Worm (Caenorhabditis elegans) whole organism, mixed stage, embryonic: ENCODE data around the gene msp-50.
"Not testable (repeated sequence)": the region's sequence is repeated elsewhere in the genome, so short reads cannot be mapped to it uniquely, and the experiment has no call there.

Experiments used
- M03D4.4 ChIP-seq: sonication (generic microtip); optimal IDR thresholded peaks from 2 replicates; lab custom pipeline; 2017; ENCODE audit warnings: mild to moderate bottlenecking, missing genetic modification characterization, missing compliant biosample characterization
- bed-3 ChIP-seq: fragments of 200-800 bp; sonication (Bioruptor generic); optimal IDR thresholded peaks from 3 replicates; lab custom pipeline; 2018; ENCODE audit warnings: mild to moderate bottlenecking, missing genetic modification characterization, moderate library complexity, missing compliant biosample characterization
- blmp-1 ChIP-seq: fragments of 150-350 bp; optimal IDR thresholded peaks from 2 replicates; lab custom pipeline; 2014; ENCODE audit warnings: missing biosample characterization, missing genetic modification characterization
- ceh-39 ChIP-seq: fragments of 150-350 bp; optimal IDR thresholded peaks from 2 replicates; lab custom pipeline; 2014; ENCODE audit warnings: missing biosample characterization, missing genetic modification characterization
- ceh-43 ChIP-seq: fragments of 200-800 bp; sonication (Bioruptor generic); optimal IDR thresholded peaks from 2 replicates; lab custom pipeline; 2018; ENCODE audit warnings: mild to moderate bottlenecking, missing genetic modification characterization, moderate library complexity, missing compliant biosample characterization
- ceh-83 ChIP-seq: fragments of 200-800 bp; sonication (Bioruptor generic); optimal IDR thresholded peaks from 2 replicates; lab custom pipeline; 2018; ENCODE audit warnings: mild to moderate bottlenecking, missing genetic modification characterization, missing compliant biosample characterization
- ces-1 ChIP-seq: fragments of 150-350 bp; optimal IDR thresholded peaks from 2 replicates; lab custom pipeline; 2014; ENCODE audit warnings: missing biosample characterization, missing genetic modification reagents, missing genetic modification characterization
- cnd-1 ChIP-seq: fragments of 200-800 bp; sonication (Bioruptor generic); optimal IDR thresholded peaks from 2 replicates; lab custom pipeline; 2018; ENCODE audit warnings: mild to moderate bottlenecking, missing genetic modification characterization, missing compliant biosample characterization
- drap-1 ChIP-seq: fragments of 200-800 bp; sonication (Bioruptor generic); optimal IDR thresholded peaks from 3 replicates; lab custom pipeline; 2018; ENCODE audit warnings: mild to moderate bottlenecking, missing genetic modification characterization, missing compliant biosample characterization
- elt-1 ChIP-seq: sonication (generic microtip); optimal IDR thresholded peaks from 2 replicates; lab custom pipeline; 2017; ENCODE audit warnings: missing genetic modification characterization, mild to moderate bottlenecking, missing compliant biosample characterization, antibody characterized with exemption, moderate library complexity, borderline replicate concordance; ENCODE audit not compliant: insufficient read depth
- elt-3 ChIP-seq: fragments of 150-350 bp; optimal IDR thresholded peaks from 2 replicates; lab custom pipeline; 2014; ENCODE audit warnings: missing biosample characterization, missing genetic modification characterization
- flh-1 ChIP-seq: fragments of 200-800 bp; sonication (Bioruptor generic); optimal IDR thresholded peaks from 2 replicates; lab custom pipeline; 2018; ENCODE audit warnings: mild to moderate bottlenecking, missing genetic modification characterization, moderate library complexity, missing compliant biosample characterization
- ham-2 ChIP-seq: fragments of 200-800 bp; sonication (Bioruptor generic); optimal IDR thresholded peaks from 2 replicates; lab custom pipeline; 2018; ENCODE audit warnings: mild to moderate bottlenecking, missing genetic modification characterization, missing compliant biosample characterization
- hlh-1 ChIP-seq: fragments of 150-350 bp; optimal IDR thresholded peaks from 2 replicates; lab custom pipeline; 2014; ENCODE audit warnings: missing biosample characterization, missing genetic modification reagents, missing genetic modification characterization
- lin-32 ChIP-seq: fragments of 200-800 bp; sonication (Bioruptor generic); optimal IDR thresholded peaks from 2 replicates; lab custom pipeline; 2018; ENCODE audit warnings: mild to moderate bottlenecking, missing genetic modification characterization, missing compliant biosample characterization
- lsy-2 ChIP-seq: fragments of 150-350 bp; optimal IDR thresholded peaks from 2 replicates; lab custom pipeline; 2014; ENCODE audit warnings: missing biosample characterization, missing genetic modification characterization
- mab-5 ChIP-seq: fragments of 150-350 bp; optimal IDR thresholded peaks from 2 replicates; lab custom pipeline; 2014; ENCODE audit warnings: missing biosample characterization, missing genetic modification characterization
- mep-1 ChIP-seq: fragments of 150-350 bp; optimal IDR thresholded peaks from 2 replicates; lab custom pipeline; 2017; ENCODE audit warnings: missing biosample characterization, missing genetic modification reagents, missing genetic modification characterization, inconsistent platforms
- mls-2 ChIP-seq: sonication (generic microtip); optimal IDR thresholded peaks from 2 replicates; lab custom pipeline; 2016; ENCODE audit warnings: mild to moderate bottlenecking, missing genetic modification characterization, moderate library complexity, missing compliant biosample characterization
- nhr-12 ChIP-seq: fragments of 150-350 bp; optimal IDR thresholded peaks from 2 replicates; lab custom pipeline; 2014; ENCODE audit warnings: missing biosample characterization, missing genetic modification characterization
- nhr-2 ChIP-seq: fragments of 150-350 bp; optimal IDR thresholded peaks from 2 replicates; lab custom pipeline; 2014; ENCODE audit warnings: missing biosample characterization, missing genetic modification characterization
- nhr-237 ChIP-seq: fragments of 150-350 bp; optimal IDR thresholded peaks from 2 replicates; lab custom pipeline; 2014; ENCODE audit warnings: missing biosample characterization, missing genetic modification characterization
- nhr-28 ChIP-seq: fragments of 150-350 bp; optimal IDR thresholded peaks from 2 replicates; lab custom pipeline; 2014; ENCODE audit warnings: missing biosample characterization, missing genetic modification characterization
- nhr-76 ChIP-seq: sonication (generic microtip); optimal IDR thresholded peaks from 2 replicates; lab custom pipeline; 2017; ENCODE audit warnings: missing biosample characterization, missing genetic modification characterization
- sem-2 ChIP-seq: fragments of 200-800 bp; sonication (Bioruptor generic); optimal IDR thresholded peaks from 2 replicates; lab custom pipeline; 2018; ENCODE audit warnings: mild to moderate bottlenecking, missing genetic modification characterization, missing compliant biosample characterization
- snpc-4 ChIP-seq: fragments of 150-350 bp; optimal IDR thresholded peaks from 2 replicates; lab custom pipeline; 2014; ENCODE audit warnings: missing biosample characterization, missing genetic modification characterization
- tbx-8 ChIP-seq: fragments of 200-800 bp; sonication (Bioruptor generic); optimal IDR thresholded peaks from 2 replicates; lab custom pipeline; 2018; ENCODE audit warnings: mild to moderate bottlenecking, missing genetic modification characterization, moderate library complexity, missing compliant biosample characterization
- unc-120 ChIP-seq: sonication (generic microtip); optimal IDR thresholded peaks from 2 replicates; lab custom pipeline; 2017; ENCODE audit warnings: missing genetic modification characterization, missing compliant biosample characterization; ENCODE audit not compliant: poor library complexity, severe bottlenecking
- unc-39 ChIP-seq: fragments of 150-350 bp; optimal IDR thresholded peaks from 2 replicates; lab custom pipeline; 2014; ENCODE audit warnings: missing biosample characterization, missing genetic modification characterization
- unc-62 ChIP-seq: fragments of 150-350 bp; optimal IDR thresholded peaks from 2 replicates; lab custom pipeline; 2014; ENCODE audit warnings: missing biosample characterization, missing genetic modification reagents, missing genetic modification characterization
- zip-8 ChIP-seq: fragments of 150-350 bp; optimal IDR thresholded peaks from 2 replicates; lab custom pipeline; 2014; ENCODE audit warnings: missing biosample characterization, missing genetic modification characterization
- ztf-11 ChIP-seq: fragments of 150-350 bp; optimal IDR thresholded peaks from 2 replicates; lab custom pipeline; 2014; ENCODE audit warnings: missing biosample characterization, missing genetic modification characterization

msp-50 gene

ce11 chrII:5158774-5159173 is 40.8 kb upstream of the msp-50 start, which contains the start of gene F58A6.9:
TSS of gene F58A6.9 (minus strand) at chrII:5158874.
- not testable (repeated sequence) for TF ChIP-seq blmp-1, ceh-39, zip-8 (tag; lab: Kevin White, UChicago)
- TF ChIP-seq, all 35 proteins: peak for 0; not testable (repeated sequence) for 35

- TF ChIP-seq mab-5 (no peak), M03D4.4 (tag; lab: Kevin White, UChicago) (no peak), nhr-12 (tag; lab: Kevin White, UChicago) (no peak), ces-1 (no peak), unc-120 (tag; lab: Kevin White, UChicago) (no peak), zip-8 (tag; lab: Kevin White, UChicago) (no peak), flh-1 (no peak), nhr-2 (tag; lab: Kevin White, UChicago) (no peak), drap-1 (GFP tag; lab: Kevin White, UChicago) (no peak), nhr-237 (tag; lab: Kevin White, UChicago) (no peak), nhr-76 (tag; lab: Kevin White, UChicago) (no peak), blmp-1 (tag; lab: Kevin White, UChicago) (no peak), elt-3 (no peak)
Measured at ce11 chrII:5161102-5161501, 38.5 kb upstream of the msp-50 start, which contains the start of gene C27D6.11. TSS of gene C27D6.11 (minus strand) at chrII:5161202.

ce11 chrII:5163283-5163682 is 36.3 kb upstream of the msp-50 start, which contains the start of gene srb-5:
TSS of gene srb-5 (minus strand) at chrII:5163383.
- TF ChIP-seq flh-1 (no peak), mep-1 (no peak)

ce11 chrII:5166738-5167137 is 32.9 kb upstream of the msp-50 start, which contains the start of gene srb-3:
TSS of gene srb-3 (minus strand) at chrII:5166838.
- no peak for TF ChIP-seq unc-120 (tag; lab: Kevin White, UChicago)
- no peak for TF ChIP-seq unc-39 (tag; lab: Kevin White, UChicago)
- no peak for TF ChIP-seq lin-32
- TF ChIP-seq sem-2 (GFP tag; lab: Kevin White, UChicago), result no peak
- TF ChIP-seq nhr-237 (tag; lab: Kevin White, UChicago), result no peak
- TF ChIP-seq, all 35 proteins: peak for 0

ce11 chrII:5170932-5171331 is 28.7 kb upstream of the msp-50 start, which contains the start of gene srb-1:
TSS of gene srb-1 (minus strand) at chrII:5171032.
- TF ChIP-seq bed-3, result no peak

- no peak for TF ChIP-seq ceh-39 (tag; lab: Kevin White, UChicago)
- TF ChIP-seq blmp-1 (tag; lab: Kevin White, UChicago), result no peak
- no peak for TF ChIP-seq unc-120 (tag; lab: Kevin White, UChicago)
- no peak for TF ChIP-seq nhr-2 (tag; lab: Kevin White, UChicago)
- no peak for TF ChIP-seq bed-3
- TF ChIP-seq lin-32, result no peak
- no peak for TF ChIP-seq unc-39 (tag; lab: Kevin White, UChicago)
- TF ChIP-seq sem-2 (GFP tag; lab: Kevin White, UChicago), result no peak
- TF ChIP-seq tbx-8 (GFP tag; lab: Kevin White, UChicago), result no peak
- no peak for TF ChIP-seq ceh-43
- no peak for TF ChIP-seq hlh-1
- no peak for TF ChIP-seq cnd-1
- TF ChIP-seq ham-2 (GFP tag; lab: Kevin White, UChicago), result no peak
- TF ChIP-seq nhr-28 (tag; lab: Kevin White, UChicago), result no peak
Measured at ce11 chrII:5171610-5172009, 28.0 kb upstream of the msp-50 start, which contains the start of gene C27D6.15. TSS of gene C27D6.15 (plus strand) at chrII:5171910.

ce11 chrII:5172451-5172850 is 27.1 kb upstream of the msp-50 start, which contains the start of gene C27D6.1:
TSS of gene C27D6.1 (plus strand) at chrII:5172751.
- TF ChIP-seq elt-1 (tag; lab: Kevin White, UChicago), result no peak
- TF ChIP-seq ceh-43, result no peak
- TF ChIP-seq ham-2 (GFP tag; lab: Kevin White, UChicago), result no peak
- TF ChIP-seq nhr-2 (tag; lab: Kevin White, UChicago), result no peak
- no peak for TF ChIP-seq lsy-2 (tag; lab: Kevin White, UChicago)
- TF ChIP-seq drap-1 (GFP tag; lab: Kevin White, UChicago), result no peak
- no peak for TF ChIP-seq mab-5
- no peak for TF ChIP-seq M03D4.4 (tag; lab: Kevin White, UChicago)
- TF ChIP-seq ces-1, result no peak
- no peak for TF ChIP-seq nhr-12 (tag; lab: Kevin White, UChicago)
- TF ChIP-seq tbx-8 (GFP tag; lab: Kevin White, UChicago), result no peak
- TF ChIP-seq unc-62 (GFP tag; lab: Kevin White, UChicago), result no peak
- no peak for TF ChIP-seq sem-2 (GFP tag; lab: Kevin White, UChicago)
- TF ChIP-seq ceh-83 (GFP tag; lab: Kevin White, UChicago), result no peak
- no peak for TF ChIP-seq mls-2 (tag; lab: Kevin White, UChicago)
- TF ChIP-seq hlh-1, result no peak
- no peak for TF ChIP-seq snpc-4 (tag; lab: Kevin White, UChicago)
- no peak for TF ChIP-seq unc-120 (tag; lab: Kevin White, UChicago)
- no peak for TF ChIP-seq mep-1
- TF ChIP-seq ztf-11 (tag; lab: Kevin White, UChicago), result no peak
